Worm (Caenorhabditis elegans) whole organism, young adult: ENCODE measurements around the gene puf-11.
A peak's percentile ranks its signal among the peaks of the same experiment; 100 is the strongest.

ENCODE experiments used
- C06A6.2 ChIP-seq: fragments of 200-800 bp; sonication (Bioruptor generic); conservative IDR thresholded peaks from 2 replicates; pipeline ENCODE4 v1.3.6; 2022; ENCODE audit warnings: missing genetic modification characterization, missing compliant biosample characterization
- F10E7.11 ChIP-seq: sonication (generic microtip); optimal IDR thresholded peaks from 2 replicates; lab custom pipeline; 2017; ENCODE audit warnings: mild to moderate bottlenecking, missing genetic modification characterization, moderate library complexity, missing compliant biosample characterization
- F23B12.7 ChIP-seq: sonication (generic microtip); optimal IDR thresholded peaks from 2 replicates; lab custom pipeline; 2017; ENCODE audit warnings: missing genetic modification characterization, mild to moderate bottlenecking, missing compliant biosample characterization, antibody characterized with exemption, moderate library complexity; ENCODE audit not compliant: insufficient read depth
- F49E8.2 ChIP-seq: sonication (generic microtip); optimal IDR thresholded peaks from 3 replicates; lab custom pipeline; 2017; ENCODE audit warnings: missing genetic modification characterization, mild to moderate bottlenecking, missing compliant biosample characterization, antibody characterized with exemption, moderate library complexity; ENCODE audit not compliant: insufficient read depth
- F57C9.4 ChIP-seq: sonication (generic microtip); optimal IDR thresholded peaks from 2 replicates; lab custom pipeline; 2017; ENCODE audit warnings: mild to moderate bottlenecking, missing genetic modification characterization, missing compliant biosample characterization
- Y56A3A.18 ChIP-seq: fragments of 200-800 bp; sonication (Bioruptor generic); IDR thresholded peaks from 2 replicates; pipeline ENCODE4 v1.3.6; 2022; ENCODE audit warnings: missing genetic modification reagents, missing genetic modification characterization, missing compliant biosample characterization
- Y95B8A.8 ChIP-seq: fragments of 200-800 bp; sonication (Bioruptor generic); IDR thresholded peaks from 2 replicates; pipeline ENCODE4 v1.3.6; 2022; ENCODE audit warnings: missing genetic modification reagents, missing genetic modification characterization, missing compliant biosample characterization
- ama-1 ChIP-seq, 3 experiments: fragments of 150-350 bp in 1 of 3; sonication (generic microtip) in 2 of 3; optimal IDR thresholded peaks; 2 replicates each; lab custom pipeline; 2014 to 2018; ENCODE audit warnings: missing biosample characterization in 2 of 3, missing genetic modification characterization in 2 of 3, missing genetic modification reagents in 2 of 3
- ccch-3 ChIP-seq: fragments of 200-800 bp; sonication (Bioruptor generic); optimal IDR thresholded peaks from 2 replicates; lab custom pipeline; 2018; ENCODE audit warnings: mild to moderate bottlenecking, missing genetic modification characterization, missing compliant biosample characterization
- ceh-40 ChIP-seq: fragments of 200-800 bp; sonication (Bioruptor generic); IDR thresholded peaks from 2 replicates; pipeline ENCODE4 v1.3.6; 2022; ENCODE audit warnings: missing genetic modification characterization, missing compliant biosample characterization
- die-1 ChIP-seq: sonication (generic microtip); optimal IDR thresholded peaks from 2 replicates; lab custom pipeline; 2016; ENCODE audit warnings: missing genotype, mild to moderate bottlenecking, missing genetic modification characterization, missing compliant biosample characterization
- dox-1 ChIP-seq: fragments of 200-800 bp; sonication (Bioruptor generic); IDR thresholded peaks from 2 replicates; pipeline ENCODE4 v1.3.6; 2022; ENCODE audit warnings: missing genetic modification reagents, missing genetic modification characterization, missing compliant biosample characterization
- dpff-1 ChIP-seq: sonication (generic microtip); optimal IDR thresholded peaks from 2 replicates; lab custom pipeline; 2017; ENCODE audit warnings: mild to moderate bottlenecking, missing genetic modification characterization, missing compliant biosample characterization
- egl-44 ChIP-seq: fragments of 200-800 bp; sonication (Bioruptor generic); IDR thresholded peaks from 2 replicates; pipeline ENCODE4 v1.3.6; 2022; ENCODE audit warnings: missing genetic modification reagents, missing genetic modification characterization, missing compliant biosample characterization
- egrh-3 ChIP-seq: fragments of 200-800 bp; sonication (Bioruptor generic); IDR thresholded peaks from 2 replicates; pipeline ENCODE4 v1.3.6; 2022; ENCODE audit warnings: missing genetic modification reagents, missing genetic modification characterization, missing compliant biosample characterization
- him-1 ChIP-seq: sonication (generic microtip); optimal IDR thresholded peaks from 2 replicates; lab custom pipeline; 2016; ENCODE audit warnings: missing genotype, missing genetic modification reagents, missing genetic modification characterization, missing compliant biosample characterization
- hlh-12 ChIP-seq: sonication (generic microtip); optimal IDR thresholded peaks from 2 replicates; lab custom pipeline; 2016; ENCODE audit warnings: missing genetic modification characterization, missing compliant biosample characterization
- hlh-26 ChIP-seq: fragments of 200-800 bp; sonication (Bioruptor generic); conservative IDR thresholded peaks from 2 replicates; pipeline ENCODE4 v1.3.6; 2022; ENCODE audit warnings: missing genetic modification reagents, missing genetic modification characterization, missing compliant biosample characterization
- hmg-1.2 ChIP-seq: fragments of 200-800 bp; sonication (Bioruptor generic); IDR thresholded peaks from 2 replicates; pipeline ENCODE4 v1.3.6; 2022; ENCODE audit warnings: missing genetic modification reagents, missing genetic modification characterization, missing compliant biosample characterization
- let-526 ChIP-seq: fragments of 200-800 bp; sonication (Bioruptor generic); IDR thresholded peaks from 2 replicates; pipeline ENCODE4 v1.3.6; 2022; ENCODE audit warnings: missing genetic modification reagents, missing genetic modification characterization, missing compliant biosample characterization
- mcd-1 ChIP-seq: fragments of 200-800 bp; sonication (Bioruptor generic); IDR thresholded peaks from 2 replicates; pipeline ENCODE4 v1.3.6; 2022; ENCODE audit warnings: missing genetic modification reagents, missing genetic modification characterization, missing compliant biosample characterization
- nfyb-1 ChIP-seq: fragments of 200-800 bp; sonication (Bioruptor generic); IDR thresholded peaks from 2 replicates; pipeline ENCODE4 v1.3.6; 2022; ENCODE audit warnings: missing genetic modification reagents, missing genetic modification characterization, missing compliant biosample characterization
- nhr-179 ChIP-seq: sonication (generic microtip); optimal IDR thresholded peaks from 2 replicates; lab custom pipeline; 2016; ENCODE audit warnings: mild to moderate bottlenecking, missing genetic modification characterization, missing compliant biosample characterization
- nhr-80 ChIP-seq: sonication (generic microtip); optimal IDR thresholded peaks from 2 replicates; lab custom pipeline; 2016; ENCODE audit warnings: missing genetic modification characterization, missing compliant biosample characterization
- pha-4 ChIP-seq: fragments of 150-350 bp; sonication (generic microtip); optimal IDR thresholded peaks from 2 replicates; lab custom pipeline; 2014; ENCODE audit warnings: missing biosample characterization, missing genetic modification reagents, missing genetic modification characterization
- rcor-1 ChIP-seq: fragments of 200-800 bp; sonication (Bioruptor generic); IDR thresholded peaks from 2 replicates; pipeline ENCODE4 v1.3.6; 2022; ENCODE audit warnings: missing genetic modification reagents, missing genetic modification characterization, missing compliant biosample characterization
- repo-1 ChIP-seq: sonication (generic microtip); optimal IDR thresholded peaks from 2 replicates; lab custom pipeline; 2017; ENCODE audit warnings: mild to moderate bottlenecking, missing genetic modification characterization, missing compliant biosample characterization
- rpc-1 ChIP-seq, 2 experiments: fragments of 150-350 bp in 1 of 2; sonication (generic microtip) in 1 of 2; optimal IDR thresholded peaks; 2 replicates each; lab custom pipeline; 2014 to 2018; ENCODE audit warnings: missing biosample characterization in 1 of 2, missing genetic modification characterization in 1 of 2, missing genetic modification reagents in 1 of 2, missing genotype in 1 of 2
- sdz-38 ChIP-seq: sonication (generic microtip); optimal IDR thresholded peaks from 2 replicates; lab custom pipeline; 2016; ENCODE audit warnings: missing genotype, missing genetic modification characterization, missing compliant biosample characterization
- snpc-3.4 ChIP-seq: sonication (generic microtip); optimal IDR thresholded peaks from 2 replicates; lab custom pipeline; 2017; ENCODE audit warnings: missing genetic modification characterization, mild to moderate bottlenecking, missing compliant biosample characterization, antibody characterized with exemption, moderate library complexity, missing genotype, missing genetic modification reagents
- snpc-4 ChIP-seq, 5 experiments: fragments of 150-350 bp in 1 of 5; sonication (generic microtip) in 4 of 5; optimal IDR thresholded peaks; 2 replicates each; lab custom pipeline; 2014 to 2018; ENCODE audit warnings: missing genetic modification characterization in 5 of 5, missing biosample characterization in 3 of 5, antibody characterized with exemption in 2 of 5, mild to moderate bottlenecking in 2 of 5, missing compliant biosample characterization in 2 of 5, missing genotype in 2 of 5, moderate library complexity in 2 of 5, missing genetic modification reagents in 1 of 5
- tlf-1 ChIP-seq: fragments of 200-800 bp; sonication (Bioruptor generic); optimal IDR thresholded peaks from 2 replicates; lab custom pipeline; 2018; ENCODE audit warnings: mild to moderate bottlenecking, missing genetic modification characterization, missing compliant biosample characterization
- unc-130 ChIP-seq: sonication (generic microtip); optimal IDR thresholded peaks from 2 replicates; lab custom pipeline; 2016; ENCODE audit warnings: missing genetic modification reagents, missing genetic modification characterization, missing compliant biosample characterization
- xnd-1 ChIP-seq: sonication (generic microtip); optimal IDR thresholded peaks from 2 replicates; lab custom pipeline; 2016; ENCODE audit warnings: missing genotype, missing genetic modification reagents, missing genetic modification characterization, missing compliant biosample characterization
- zfh-2 ChIP-seq: fragments of 200-800 bp; sonication (Bioruptor generic); conservative IDR thresholded peaks from 2 replicates; pipeline ENCODE4 v1.3.6; 2022; ENCODE audit warnings: missing genetic modification reagents, missing genetic modification characterization, missing compliant biosample characterization
- zim-3 ChIP-seq: sonication (generic microtip); optimal IDR thresholded peaks from 2 replicates; lab custom pipeline; 2017; ENCODE audit warnings: mild to moderate bottlenecking, missing genetic modification characterization, moderate library complexity, missing compliant biosample characterization

Gene puf-11

ce11 chrIV:6426089-6426715, 4.8 kb downstream of the puf-11 start, which contains the start of gene acp-6:
Gene acp-6, minus strand, starts transcription at chrIV:6426139.
- no peak for TF ChIP-seq hlh-26 (GFP tag; lab: Robert Waterston, UW)
- no peak for TF ChIP-seq dpff-1 (tag; lab: Kevin White, UChicago)
- TF ChIP-seq nfyb-1 (GFP tag; lab: Robert Waterston, UW), result no peak
- no peak for TF ChIP-seq dox-1 (GFP tag; lab: Robert Waterston, UW)
- no peak for TF ChIP-seq let-526
- no peak for TF ChIP-seq Y95B8A.8 (GFP tag; lab: Robert Waterston, UW)
- no peak for TF ChIP-seq repo-1 (tag; lab: Kevin White, UChicago)
- TF ChIP-seq mcd-1 (GFP tag; lab: Robert Waterston, UW), result no peak
- no peak for TF ChIP-seq ceh-40 (GFP tag; lab: Robert Waterston, UW)
- no peak for TF ChIP-seq him-1 (tag; lab: Kevin White, UChicago)
- TF ChIP-seq tlf-1 (GFP tag; lab: Kevin White, UChicago), result no peak
- TF ChIP-seq xnd-1 (tag; lab: Kevin White, UChicago), result no peak
- TF ChIP-seq ccch-3 (GFP tag; lab: Kevin White, UChicago), result no peak
- TF ChIP-seq zfh-2 (GFP tag; lab: Robert Waterston, UW), result no peak
- no peak for TF ChIP-seq egl-44 (GFP tag; lab: Robert Waterston, UW)
- TF ChIP-seq nhr-179 (tag; lab: Kevin White, UChicago), result no peak
- TF ChIP-seq C06A6.2 (GFP tag; lab: Robert Waterston, UW), result no peak

- TF ChIP-seq repo-1 (tag; lab: Kevin White, UChicago) (no peak), unc-130 (no peak), nhr-80 (tag; lab: Kevin White, UChicago) (no peak), Y56A3A.18 (GFP tag; lab: Robert Waterston, UW) (no peak), sdz-38 (no peak), rcor-1 (no peak), egrh-3 (GFP tag; lab: Robert Waterston, UW) (no peak), F49E8.2 (tag; lab: Kevin White, UChicago) (no peak), snpc-4 (GFP tag; optimal IDR thresholded peaks at IDR 0.05; lab: Kevin White, UChicago) (no peak), snpc-4 (tag; optimal IDR thresholded peaks at IDR 0.05; lab: Kevin White, UChicago) (no peak), ama-1 (optimal IDR thresholded peaks at IDR 0.05; lab: Kevin White, UChicago) (no peak), ama-1 (GFP tag; optimal IDR thresholded peaks at IDR 0.05; lab: Kevin White, UChicago) (no peak), F23B12.7 (tag; lab: Kevin White, UChicago) (no peak), rpc-1 (optimal IDR thresholded peaks at IDR 0.05; lab: Kevin White, UChicago) (no peak), rpc-1 (tag; optimal IDR thresholded peaks at IDR 0.05; lab: Kevin White, UChicago) (no peak), zim-3 (tag; lab: Kevin White, UChicago) (no peak), F10E7.11 (tag; lab: Kevin White, UChicago) (no peak), snpc-3.4 (no peak)
Measured at ce11 chrIV:6427223-6427622, 5.8 kb downstream of the puf-11 start.

- TF ChIP-seq pha-4 (tag; lab: Kevin White, UChicago) (peak; percentile 19), die-1 (tag; lab: Kevin White, UChicago) (no peak), hmg-1.2 (GFP tag; lab: Robert Waterston, UW) (0 out of 2 replicates have a peak, but pooled peaks have one; percentile 20), F57C9.4 (tag; lab: Kevin White, UChicago) (no peak), hlh-12 (tag; lab: Kevin White, UChicago) (no peak)
Measured at ce11 chrIV:6431582-6431981, 10.2 kb downstream of the puf-11 start, which contains the start of gene acp-7. Gene acp-7, minus strand, starts transcription at chrIV:6431682.
